Fruit fly (Drosophila melanogaster) whole organism, wandering third instar larva: ENCODE data around the gene bowl.

Experiments
- Abd-B ChIP-seq: fragments of >200 bp; optimal IDR thresholded peaks from 2 replicates; lab custom pipeline; 2017; ENCODE audit warnings: missing biosample characterization, missing genetic modification characterization
- CG32264 ChIP-seq: fragments of 200-800 bp; sonication (Bioruptor generic); optimal IDR thresholded peaks from 2 replicates; lab custom pipeline; 2016; ENCODE audit warnings: missing biosample characterization, missing genetic modification characterization
- CG9705 ChIP-seq: fragments of 200-800 bp; sonication (Bioruptor generic); optimal IDR thresholded peaks from 2 replicates; lab custom pipeline; 2018; ENCODE audit warnings: missing biosample characterization, mild to moderate bottlenecking, missing genetic modification characterization
- CrebA ChIP-seq: fragments of 200-800 bp; sonication (Bioruptor generic); optimal IDR thresholded peaks from 2 replicates; lab custom pipeline; 2016; ENCODE audit warnings: missing biosample characterization, mild to moderate bottlenecking, missing genetic modification characterization, borderline replicate concordance
- Dfd ChIP-seq: fragments of >200 bp; optimal IDR thresholded peaks from 2 replicates; lab custom pipeline; 2017; ENCODE audit warnings: missing biosample characterization, missing genetic modification characterization
- Dif ChIP-seq: fragments of 200-275, 200-300 bp; sonication (Bioruptor generic); optimal IDR thresholded peaks from 2 replicates; lab custom pipeline; 2018; ENCODE audit warnings: missing biosample characterization, missing genetic modification characterization; ENCODE audit not compliant: partially characterized antibody
- GATAd ChIP-seq: sonication (Bioruptor generic); optimal IDR thresholded peaks from 2 replicates; lab custom pipeline; 2016; ENCODE audit warnings: missing biosample characterization, missing genetic modification characterization
- HLH106 ChIP-seq: fragments of 200-800 bp; optimal IDR thresholded peaks from 3 replicates; lab custom pipeline; 2019; ENCODE audit warnings: missing biosample characterization, mild to moderate bottlenecking, missing genetic modification characterization, moderate library complexity
- Hnf4 ChIP-seq: fragments of 200-800 bp; sonication (Bioruptor generic); optimal IDR thresholded peaks from 2 replicates; lab custom pipeline; 2016; ENCODE audit warnings: missing biosample characterization, mild to moderate bottlenecking, missing genetic modification characterization
- Hr78 ChIP-seq: fragments of >200 bp; optimal IDR thresholded peaks from 2 replicates; lab custom pipeline; 2017; ENCODE audit warnings: missing biosample characterization, missing genetic modification characterization
- Hr83 ChIP-seq: fragments of 200-300 bp; sonication (Bioruptor generic); optimal IDR thresholded peaks from 2 replicates; lab custom pipeline; 2016; ENCODE audit warnings: missing biosample characterization, mild to moderate bottlenecking, missing genetic modification characterization, moderate library complexity; ENCODE audit not compliant: poor library complexity, severe bottlenecking
- Jra ChIP-seq: sonication (Bioruptor generic); optimal IDR thresholded peaks from 2 replicates; lab custom pipeline; 2016; ENCODE audit warnings: missing biosample characterization, missing genetic modification characterization
- Mio ChIP-seq: sonication (Bioruptor generic); optimal IDR thresholded peaks from 2 replicates; lab custom pipeline; 2016; ENCODE audit warnings: missing biosample characterization, missing genetic modification characterization
- Myc ChIP-seq: fragments of >200 bp; optimal IDR thresholded peaks from 2 replicates; lab custom pipeline; 2017
- N ChIP-seq: fragments of >200 bp; optimal IDR thresholded peaks from 2 replicates; lab custom pipeline; 2018; ENCODE audit warnings: missing biosample characterization, missing external identifiers, missing genetic modification characterization
- OdsH ChIP-seq: fragments of 200-800 bp; sonication (Bioruptor generic); optimal IDR thresholded peaks from 2 replicates; lab custom pipeline; 2016; ENCODE audit warnings: missing biosample characterization, mild to moderate bottlenecking, missing genetic modification characterization
- Rel ChIP-seq, 2 experiments: fragments of 200-800 bp; sonication (Bioruptor generic) in 1 of 2; optimal IDR thresholded peaks; 2 replicates in 1 of 2; 3 replicates in 1 of 2; lab custom pipeline; 2016 to 2019; ENCODE audit warnings: mild to moderate bottlenecking in 2 of 2, missing biosample characterization in 2 of 2, missing genetic modification characterization in 2 of 2, moderate library complexity in 1 of 2
- Sp1 ChIP-seq: fragments of 200-800 bp; sonication (Bioruptor generic); optimal IDR thresholded peaks from 3 replicates; lab custom pipeline; 2019; ENCODE audit warnings: missing biosample characterization, mild to moderate bottlenecking, missing genetic modification characterization, moderate library complexity
- Vsx2 ChIP-seq: fragments of 200-300, 225-300 bp; sonication (Bioruptor generic); optimal IDR thresholded peaks from 2 replicates; lab custom pipeline; 2018; ENCODE audit warnings: missing biosample characterization, missing genetic modification characterization; ENCODE audit not compliant: partially characterized antibody
- br ChIP-seq: fragments of 200-800 bp; sonication (Bioruptor generic); optimal IDR thresholded peaks from 2 replicates; lab custom pipeline; 2016; ENCODE audit warnings: missing biosample characterization, missing genetic modification characterization
- brk ChIP-seq: fragments of 200-800 bp; sonication (Bioruptor generic); optimal IDR thresholded peaks from 2 replicates; lab custom pipeline; 2016; ENCODE audit warnings: missing biosample characterization, mild to moderate bottlenecking, missing genetic modification characterization
- dl ChIP-seq, 2 experiments: fragments of 175-275, 200-275 bp in 1 of 2; fragments of 200-275 bp in 1 of 2; sonication (Bioruptor generic); optimal IDR thresholded peaks; lab custom pipeline; 2018; ENCODE audit warnings: mild to moderate bottlenecking in 2 of 2, missing biosample characterization in 2 of 2, missing genetic modification characterization in 2 of 2, moderate library complexity in 2 of 2; ENCODE audit not compliant: partially characterized antibody in 2 of 2, insufficient read depth in 1 of 2
- dmrt93B ChIP-seq: fragments of 200-800 bp; sonication (Bioruptor generic); optimal IDR thresholded peaks from 2 replicates; lab custom pipeline; 2018; ENCODE audit warnings: missing biosample characterization, mild to moderate bottlenecking, missing genetic modification characterization
- dsf ChIP-seq: sonication (Bioruptor generic); optimal IDR thresholded peaks from 2 replicates; lab custom pipeline; 2016; ENCODE audit warnings: missing biosample characterization, missing genetic modification characterization, borderline replicate concordance
- ey ChIP-seq: fragments of 200-800 bp; sonication (Bioruptor generic); optimal IDR thresholded peaks from 2 replicates; lab custom pipeline; 2016; ENCODE audit warnings: missing biosample characterization, missing genetic modification characterization
- foxo ChIP-seq, 2 experiments: fragments of 200-800 bp; sonication (Bioruptor generic); optimal IDR thresholded peaks; 2 replicates in 1 of 2; 3 replicates in 1 of 2; lab custom pipeline; 2016 to 2017; ENCODE audit warnings: missing biosample characterization in 2 of 2, missing genetic modification characterization in 2 of 2
- fru ChIP-seq: fragments of 200-800 bp; sonication (Bioruptor generic); optimal IDR thresholded peaks from 3 replicates; lab custom pipeline; 2016; ENCODE audit warnings: missing biosample characterization, mild to moderate bottlenecking, missing genetic modification characterization
- h ChIP-seq: fragments of 200-800 bp; sonication (Bioruptor generic); optimal IDR thresholded peaks from 3 replicates; lab custom pipeline; 2016; ENCODE audit warnings: missing biosample characterization, mild to moderate bottlenecking, missing genetic modification characterization
- jim ChIP-seq: fragments of 175-275, 200-325 bp; sonication (Bioruptor generic); optimal IDR thresholded peaks from 2 replicates; lab custom pipeline; 2016; ENCODE audit warnings: missing biosample characterization, mild to moderate bottlenecking, missing genetic modification characterization
- lola ChIP-seq: fragments of >200 bp; optimal IDR thresholded peaks from 2 replicates; lab custom pipeline; 2017; ENCODE audit warnings: missing biosample characterization, missing genetic modification characterization
- pan ChIP-seq: fragments of >200 bp; optimal IDR thresholded peaks from 2 replicates; lab custom pipeline; 2017
- psq ChIP-seq: fragments of 200-800 bp; sonication (Bioruptor generic); optimal IDR thresholded peaks from 3 replicates; lab custom pipeline; 2017; ENCODE audit warnings: missing biosample characterization, mild to moderate bottlenecking, missing genetic modification characterization, moderate library complexity
- rgr ChIP-seq: fragments of 200-800 bp; sonication (Bioruptor generic); optimal IDR thresholded peaks from 3 replicates; lab custom pipeline; 2016; ENCODE audit warnings: missing biosample characterization, mild to moderate bottlenecking, missing genetic modification characterization
- sage ChIP-seq: fragments of 200-800 bp; sonication (Bioruptor generic); optimal IDR thresholded peaks from 2 replicates; lab custom pipeline; 2016; ENCODE audit warnings: missing biosample characterization, mild to moderate bottlenecking, missing genetic modification characterization
- sv ChIP-seq: fragments of 200-800 bp; sonication (Bioruptor generic); optimal IDR thresholded peaks from 3 replicates; lab custom pipeline; 2016; ENCODE audit warnings: missing biosample characterization, missing genetic modification characterization
- tai ChIP-seq: sonication (Bioruptor generic); optimal IDR thresholded peaks from 2 replicates; lab custom pipeline; 2016; ENCODE audit warnings: missing biosample characterization, missing genetic modification characterization
- usp ChIP-seq: fragments of >200 bp; optimal IDR thresholded peaks from 2 replicates; lab custom pipeline; 2017; ENCODE audit warnings: missing biosample characterization, missing genetic modification characterization
- woc ChIP-seq: sonication (Bioruptor generic); optimal IDR thresholded peaks from 2 replicates; lab custom pipeline; 2016; ENCODE audit warnings: missing biosample characterization, mild to moderate bottlenecking, missing genetic modification characterization

bowl gene

dm6 chr2L:3773624-3773978 lies 2.1 kb downstream of the bowl start:
- TF ChIP-seq Vsx2 (GFP tag; lab: Kevin White, UChicago): peak; percentile 58
- peak; percentile 53 for TF ChIP-seq Dif (GFP tag; lab: Kevin White, UChicago)
- no peak for TF ChIP-seq Myc (lab: Kevin White, UChicago)
- peak; percentile 8 for TF ChIP-seq psq
- TF ChIP-seq sv (GFP tag; lab: Kevin White, UChicago): no peak
- peak; percentile 27 for TF ChIP-seq CrebA (GFP tag; lab: Kevin White, UChicago)

- TF ChIP-seq sage (GFP tag; lab: Kevin White, UChicago) (no peak), fru (GFP tag; lab: Kevin White, UChicago) (peak; percentile 67), br (GFP tag; lab: Kevin White, UChicago) (peak; percentile 65), rgr (GFP tag; lab: Kevin White, UChicago) (peak; percentile 7), tai (GFP tag; lab: Kevin White, UChicago) (no peak), Abd-B (GFP tag; lab: Kevin White, UChicago) (no peak), lola (GFP tag; lab: Kevin White, UChicago) (no peak), psq (peak; percentile 14), Hr83 (GFP tag; lab: Kevin White, UChicago) (no peak), Hnf4 (no peak), Hr78 (GFP tag; lab: Kevin White, UChicago) (no peak), OdsH (peak; percentile 22), Rel (GFP tag; optimal IDR thresholded peaks at IDR 0.05; lab: Kevin White, UChicago) (no peak), Rel (tag; optimal IDR thresholded peaks at IDR 0.05; lab: Kevin White, UChicago) (peak; percentile 41), HLH106 (tag; lab: Kevin White, UChicago) (peak; percentile 19), CrebA (GFP tag; lab: Kevin White, UChicago) (no peak), Jra (no peak), woc (GFP tag; lab: Kevin White, UChicago) (peak; percentile 43), dsf (no peak), Dif (GFP tag; lab: Kevin White, UChicago) (no peak), Sp1 (GFP tag; lab: Kevin White, UChicago) (no peak), GATAd (GFP tag; lab: Kevin White, UChicago) (no peak), dl (GFP tag; optimal IDR thresholded peaks at IDR 0.05; lab: Kevin White, UChicago; ENCODE audit: insufficient read depth in 1 of 2, partially characterized antibody in 2 of 2) (no peak), CG32264 (GFP tag; lab: Kevin White, UChicago) (no peak), Mio (no peak), brk (no peak), sv (GFP tag; lab: Kevin White, UChicago) (no peak), CG9705 (no peak), ey (peak; percentile 41), Dfd (GFP tag; lab: Kevin White, UChicago) (no peak), pan (lab: Kevin White, UChicago) (no peak), Vsx2 (GFP tag; lab: Kevin White, UChicago) (no peak), Myc (lab: Kevin White, UChicago) (no peak), N (no peak), jim (GFP tag; lab: Kevin White, UChicago) (no peak), dmrt93B (GFP tag; lab: Kevin White, UChicago) (peak; percentile 24), foxo (GFP tag; optimal IDR thresholded peaks at IDR 0.05; lab: Kevin White, UChicago) (peak in 1 of 2 experiments; percentile 60), h (GFP tag; lab: Kevin White, UChicago) (peak; percentile 68), usp (GFP tag; lab: Kevin White, UChicago) (no peak)
These were observed 4.4 kb downstream of the bowl start for dm6 chr2L:3775767-3776351.
